Fruit fly (Drosophila melanogaster): ENCODE measurements around the gene FER.

DNA sequence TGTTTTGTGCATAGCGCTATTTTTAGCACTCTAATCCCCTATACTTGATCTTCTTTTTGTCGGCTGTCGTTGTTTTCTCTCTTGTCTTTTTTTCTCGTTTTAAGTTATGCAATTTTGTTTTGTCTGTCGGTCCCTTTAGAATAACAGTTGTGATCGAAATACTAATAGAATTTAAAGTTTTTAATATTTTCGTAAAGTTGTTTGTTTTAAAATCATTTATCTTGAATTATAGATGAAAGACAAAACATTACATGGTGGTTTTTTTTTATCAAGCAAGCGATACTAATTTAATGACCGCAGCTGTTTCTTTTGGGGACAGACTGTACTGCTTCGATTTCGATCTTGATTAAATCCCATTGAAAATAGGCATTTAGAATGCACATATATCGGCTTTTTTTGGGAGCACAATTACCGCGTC, 49.5 kb downstream of the FER start:
- TF ChIP-seq CG15696 (tag; optimal IDR thresholded peaks at IDR 0.05) (no peak), dan (GFP tag; IDR thresholded peaks at IDR 0.05) (no peak), ttk (GFP tag; IDR thresholded peaks at IDR 0.05) (0 out of 2 replicates have a peak, but pooled peaks have one; percentile 33), gro (GFP tag; optimal IDR thresholded peaks at IDR 0.05) (no peak), NC2α (GFP tag; optimal IDR thresholded peaks at IDR 0.05) (peak; percentile 1), trem (tag; optimal IDR thresholded peaks at IDR 0.05) (no peak), Dfd (GFP tag; optimal IDR thresholded peaks at IDR 0.05) (no peak), mam (GFP tag; optimal IDR thresholded peaks at IDR 0.05) (no peak), insv (GFP tag; optimal IDR thresholded peaks at IDR 0.05) (no peak), CoRest (tag; optimal IDR thresholded peaks at IDR 0.05) (peak; percentile 62), CG8290 (GFP tag; optimal IDR thresholded peaks at IDR 0.05) (no peak), CG8290 (tag; optimal IDR thresholded peaks at IDR 0.05) (no peak)

All from whole organism, embryonic.